Fruit fly (Drosophila melanogaster) whole organism, embryonic: Measurements from ENCODE around the gene CG5846.

Source experiments
- Abd-B ChIP-seq: fragments of 200-800 bp; sonication (Bioruptor generic); optimal IDR thresholded peaks from 2 replicates; lab custom pipeline; 2018; ENCODE audit warnings: missing biosample characterization, mild to moderate bottlenecking, missing genetic modification characterization, moderate library complexity
- Antp ChIP-seq: fragments of 200-800 bp; sonication (Bioruptor generic); optimal IDR thresholded peaks from 3 replicates; lab custom pipeline; 2016; ENCODE audit warnings: missing biosample characterization, missing genetic modification characterization
- Atf-2 ChIP-seq: fragments of 200-800 bp; sonication (Bioruptor generic); optimal IDR thresholded peaks from 2 replicates; lab custom pipeline; 2016; ENCODE audit warnings: missing biosample characterization, missing genetic modification characterization
- Bdp1 ChIP-seq: fragments of 200-800 bp; sonication (Bioruptor generic); optimal IDR thresholded peaks from 3 replicates; lab custom pipeline; 2016; ENCODE audit warnings: missing biosample characterization, missing genetic modification characterization
- Blimp-1 ChIP-seq: fragments of 200-800 bp; sonication (Bioruptor generic); optimal IDR thresholded peaks from 3 replicates; lab custom pipeline; 2018; ENCODE audit warnings: missing biosample characterization, missing genetic modification characterization, mild to moderate bottlenecking, moderate library complexity, missing genetic modification reagents
- CG12071 ChIP-seq: fragments of 200-800 bp; sonication (Bioruptor generic); optimal IDR thresholded peaks from 3 replicates; lab custom pipeline; 2018; ENCODE audit warnings: missing biosample characterization, mild to moderate bottlenecking, missing genetic modification characterization
- CG12104 ChIP-seq: fragments of 200-800 bp; sonication (Bioruptor generic); optimal IDR thresholded peaks from 3 replicates; lab custom pipeline; 2016; ENCODE audit warnings: missing biosample characterization, missing genetic modification characterization
- CG12659 ChIP-seq: fragments of 200-800 bp; sonication (Bioruptor generic); optimal IDR thresholded peaks from 3 replicates; lab custom pipeline; 2017; ENCODE audit warnings: mild to moderate bottlenecking, missing biosample characterization, missing genetic modification reagents, missing genetic modification characterization
- CG15479 ChIP-seq: fragments of 200-800 bp; sonication (Bioruptor generic); optimal IDR thresholded peaks from 3 replicates; lab custom pipeline; 2019; ENCODE audit warnings: missing biosample characterization, mild to moderate bottlenecking, missing genetic modification characterization, moderate library complexity
- CG15514 ChIP-seq: fragments of 200-800 bp; sonication (Bioruptor generic); optimal IDR thresholded peaks from 3 replicates; lab custom pipeline; 2017; ENCODE audit warnings: missing biosample characterization, missing genetic modification characterization, mild to moderate bottlenecking, moderate library complexity, missing genetic modification reagents
- CG16815 ChIP-seq: fragments of 200-800 bp; sonication (Bioruptor generic); optimal IDR thresholded peaks from 3 replicates; lab custom pipeline; 2017; ENCODE audit warnings: missing biosample characterization, mild to moderate bottlenecking, missing genetic modification characterization
- CG17385 ChIP-seq: fragments of 200-800 bp; sonication (Bioruptor generic); optimal IDR thresholded peaks from 3 replicates; lab custom pipeline; 2018; ENCODE audit warnings: missing biosample characterization, mild to moderate bottlenecking, missing genetic modification characterization
- CG18262 ChIP-seq: fragments of 200-800 bp; optimal IDR thresholded peaks from 3 replicates; lab custom pipeline; 2019; ENCODE audit warnings: missing biosample characterization, mild to moderate bottlenecking, missing genetic modification characterization, moderate library complexity
- CG18599 ChIP-seq: fragments of 200-800 bp; sonication (Bioruptor generic); optimal IDR thresholded peaks from 3 replicates; lab custom pipeline; 2017; ENCODE audit warnings: missing biosample characterization, missing genetic modification characterization, mild to moderate bottlenecking, moderate library complexity, missing genetic modification reagents
- CG2120 ChIP-seq: fragments of 200-800 bp; sonication (Bioruptor generic); optimal IDR thresholded peaks from 3 replicates; lab custom pipeline; 2016; ENCODE audit warnings: missing biosample characterization, missing genetic modification characterization
- CG31441 ChIP-seq: fragments of 200-800 bp; sonication (Bioruptor generic); IDR thresholded peaks from 2 replicates; pipeline ENCODE4 v1.3.6; 2022; ENCODE audit warnings: missing biosample characterization, missing genetic modification characterization
- CG34422 ChIP-seq: fragments of 200-800 bp; sonication (Bioruptor generic); IDR thresholded peaks from 3 replicates; pipeline ENCODE4 v1.3.6; 2022; ENCODE audit warnings: missing biosample characterization, missing genetic modification characterization
- CG4820 ChIP-seq: fragments of 200-800 bp; sonication (Bioruptor generic); optimal IDR thresholded peaks from 3 replicates; lab custom pipeline; 2016; ENCODE audit warnings: missing biosample characterization, missing genetic modification characterization
- CG6254 ChIP-seq: fragments of 200-800 bp; sonication (Bioruptor generic); optimal IDR thresholded peaks from 3 replicates; lab custom pipeline; 2017; ENCODE audit warnings: mild to moderate bottlenecking, missing biosample characterization, missing genetic modification reagents, missing genetic modification characterization
- CG8924 ChIP-seq: fragments of 200-800 bp; optimal IDR thresholded peaks from 3 replicates; lab custom pipeline; 2019; ENCODE audit warnings: missing biosample characterization, mild to moderate bottlenecking, missing genetic modification characterization, moderate library complexity
- CG9817 ChIP-seq: fragments of 200-800 bp; sonication (Bioruptor generic); optimal IDR thresholded peaks from 2 replicates; lab custom pipeline; 2018; ENCODE audit warnings: missing biosample characterization, mild to moderate bottlenecking, missing genetic modification characterization, moderate library complexity
- Hr51 ChIP-seq, 2 experiments: fragments of 200-800 bp; sonication (Bioruptor generic); optimal IDR thresholded peaks; 2 replicates in 1 of 2; 3 replicates in 1 of 2; lab custom pipeline; 2016 to 2018; ENCODE audit warnings: missing biosample characterization in 2 of 2, missing genetic modification characterization in 2 of 2, mild to moderate bottlenecking in 1 of 2, moderate library complexity in 1 of 2
- Lpt ChIP-seq: fragments of >200 bp; optimal IDR thresholded peaks from 2 replicates; lab custom pipeline; 2018; ENCODE audit warnings: missing biosample characterization, missing genetic modification characterization
- MESR4 ChIP-seq: fragments of 200-800 bp; sonication (Bioruptor generic); optimal IDR thresholded peaks from 2 replicates; lab custom pipeline; 2018; ENCODE audit warnings: missing biosample characterization, mild to moderate bottlenecking, missing genetic modification characterization, moderate library complexity
- Med ChIP-seq: fragments of 200-800 bp; sonication (Bioruptor generic); peaks from one replicate; lab custom pipeline; 2016; ENCODE audit warnings: missing biosample characterization, missing genetic modification characterization, mild to moderate bottlenecking, inconsistent platforms, moderate library complexity
- NFAT ChIP-seq: fragments of 200-800 bp; sonication (Bioruptor generic); IDR thresholded peaks from 2 replicates; pipeline ENCODE4 v1.3.6; 2022; ENCODE audit warnings: missing biosample characterization, missing genetic modification characterization
- PHDP ChIP-seq: fragments of 200-800 bp; sonication (Bioruptor generic); optimal IDR thresholded peaks from 3 replicates; lab custom pipeline; 2018; ENCODE audit warnings: missing biosample characterization, mild to moderate bottlenecking, missing genetic modification characterization, moderate library complexity
- Sry-δ ChIP-seq: fragments of 200-800 bp; sonication (Bioruptor generic); optimal IDR thresholded peaks from 2 replicates; lab custom pipeline; 2016; ENCODE audit warnings: missing biosample characterization, missing genetic modification characterization
- Usf ChIP-seq: fragments of 200-800 bp; sonication (Bioruptor generic); optimal IDR thresholded peaks from 2 replicates; lab custom pipeline; 2017; ENCODE audit warnings: missing genotype, missing biosample characterization, missing genetic modification characterization
- Xbp1 ChIP-seq: fragments of 200-800 bp; sonication (Bioruptor generic); optimal IDR thresholded peaks from 3 replicates; lab custom pipeline; 2016; ENCODE audit warnings: missing biosample characterization, mild to moderate bottlenecking, missing genetic modification characterization
- YL-1 ChIP-seq: fragments of 200-800 bp; sonication (Bioruptor generic); optimal IDR thresholded peaks from 3 replicates; lab custom pipeline; 2017; ENCODE audit warnings: missing biosample characterization, mild to moderate bottlenecking, missing genetic modification characterization
- ara ChIP-seq: fragments of 200-800 bp; sonication (Bioruptor generic); IDR thresholded peaks from 2 replicates; pipeline ENCODE4 v1.3.6; 2022; ENCODE audit warnings: missing biosample characterization, missing genetic modification characterization
- cas ChIP-seq: fragments of 200-800 bp; sonication (Bioruptor generic); IDR thresholded peaks from 2 replicates; pipeline ENCODE4 v1.3.6; 2022; ENCODE audit warnings: missing biosample characterization, missing genetic modification characterization
- crc ChIP-seq: fragments of 200-800 bp; sonication (Bioruptor generic); optimal IDR thresholded peaks from 2 replicates; lab custom pipeline; 2016; ENCODE audit warnings: missing biosample characterization, missing genetic modification characterization
- cwo ChIP-seq: fragments of 200-800 bp; sonication (Bioruptor generic); optimal IDR thresholded peaks from 3 replicates; lab custom pipeline; 2017; ENCODE audit warnings: missing biosample characterization, missing genetic modification characterization, mild to moderate bottlenecking, moderate library complexity, missing genetic modification reagents
- da ChIP-seq: fragments of 200-800 bp; sonication (Bioruptor generic); optimal IDR thresholded peaks from 2 replicates; lab custom pipeline; 2016; ENCODE audit warnings: missing biosample characterization, missing genetic modification characterization
- dmrt99B ChIP-seq: fragments of 200-800 bp; sonication (Bioruptor generic); optimal IDR thresholded peaks from 2 replicates; lab custom pipeline; 2018; ENCODE audit warnings: missing biosample characterization, mild to moderate bottlenecking, missing genetic modification characterization, moderate library complexity
- ems ChIP-seq: fragments of 200-800 bp; sonication (Bioruptor generic); optimal IDR thresholded peaks from 3 replicates; lab custom pipeline; 2016; ENCODE audit warnings: missing biosample characterization, missing genetic modification characterization
- en ChIP-seq: fragments of 200-800 bp; sonication (Bioruptor generic); optimal IDR thresholded peaks from 2 replicates; lab custom pipeline; 2016; ENCODE audit warnings: missing biosample characterization, missing genetic modification characterization
- gcm ChIP-seq: fragments of 200-800 bp; sonication (Bioruptor generic); optimal IDR thresholded peaks from 2 replicates; lab custom pipeline; 2019; ENCODE audit warnings: missing biosample characterization, mild to moderate bottlenecking, missing genetic modification characterization, moderate library complexity
- klu ChIP-seq: fragments of 200-800 bp; sonication (Bioruptor generic); IDR thresholded peaks from 2 replicates; pipeline ENCODE4 v1.3.6; 2022; ENCODE audit warnings: missing biosample characterization, missing genetic modification characterization
- mam ChIP-seq: fragments of 200-800 bp; sonication (Bioruptor generic); optimal IDR thresholded peaks from 3 replicates; lab custom pipeline; 2016; ENCODE audit warnings: missing biosample characterization, missing genetic modification characterization
- mirr ChIP-seq: fragments of 200-800 bp; sonication (Bioruptor generic); optimal IDR thresholded peaks from 3 replicates; lab custom pipeline; 2018; ENCODE audit warnings: missing biosample characterization, mild to moderate bottlenecking, missing genetic modification characterization
- rib ChIP-seq: fragments of 200-800 bp; sonication (Bioruptor generic); IDR thresholded peaks from 2 replicates; pipeline ENCODE4 v1.3.6; 2022; ENCODE audit warnings: missing biosample characterization, missing genetic modification characterization
- slbo ChIP-seq: fragments of 200-800 bp; sonication (Bioruptor generic); IDR thresholded peaks from 2 replicates; pipeline ENCODE4 v1.3.6; 2022; ENCODE audit warnings: missing biosample characterization, missing genetic modification characterization
- ssp ChIP-seq: fragments of 200-800 bp; sonication (Bioruptor generic); IDR thresholded peaks from 2 replicates; pipeline ENCODE4 v1.3.6; 2022; ENCODE audit warnings: missing biosample characterization, missing genetic modification characterization
- tna ChIP-seq: fragments of 200-800 bp; sonication (Bioruptor generic); IDR thresholded peaks from 2 replicates; pipeline ENCODE4 v1.3.6; 2022; ENCODE audit warnings: missing biosample characterization, missing genetic modification characterization; ENCODE audit not compliant: partially characterized antibody
- zen2 ChIP-seq: fragments of 200-800 bp; sonication (Bioruptor generic); IDR thresholded peaks from 3 replicates; pipeline ENCODE4 v1.3.6; 2022; ENCODE audit warnings: missing biosample characterization, missing genetic modification characterization; ENCODE audit not compliant: partially characterized antibody
- zfh1 ChIP-seq: fragments of 200-800 bp; sonication (Bioruptor generic); IDR thresholded peaks from 3 replicates; pipeline ENCODE4 v1.3.6; 2022; ENCODE audit warnings: missing biosample characterization, missing genetic modification characterization

CG5846 gene

DNA sequence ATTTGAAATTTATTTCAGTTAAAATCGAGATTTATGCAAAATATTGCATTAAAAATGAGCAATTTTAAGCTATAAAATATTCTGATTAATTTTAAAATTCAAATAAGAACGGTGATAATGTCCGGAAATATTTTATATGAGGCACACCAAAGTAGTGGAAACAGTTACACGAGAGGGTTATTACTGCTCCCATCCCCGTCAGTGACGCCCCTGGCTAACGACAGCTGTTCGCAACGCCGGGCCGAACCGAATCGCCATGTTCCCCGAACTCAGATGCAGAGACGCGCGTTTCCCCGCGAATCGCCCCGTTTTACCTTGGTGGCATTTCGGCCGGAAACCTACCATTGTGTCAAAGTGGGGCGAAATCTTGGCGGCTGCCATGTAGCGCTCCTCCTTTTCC lies 45.3 kb downstream of the CG5846 start (continued):
- TF ChIP-seq mam: peak; percentile 38
- peak; percentile 35 for TF ChIP-seq Antp (GFP tag; lab: Kevin White, UChicago)
- TF ChIP-seq zfh1 (GFP tag; lab: Robert Waterston, UW): peak; percentile 58; the same call in 2 of the 3 replicates
- peak; percentile 62; the same call in 1 of the 3 replicates for TF ChIP-seq CG34422 (GFP tag; lab: Robert Waterston, UW)
- peak; percentile 44 for TF ChIP-seq crc (GFP tag; lab: Kevin White, UChicago)
- peak; percentile 39 for TF ChIP-seq Xbp1 (GFP tag; lab: Kevin White, UChicago)
- TF ChIP-seq CG17385 (GFP tag; lab: Kevin White, UChicago): no peak
- peak; percentile 24 for TF ChIP-seq ara
- no peak for TF ChIP-seq CG15479 (GFP tag; lab: Kevin White, UChicago)

DNA sequence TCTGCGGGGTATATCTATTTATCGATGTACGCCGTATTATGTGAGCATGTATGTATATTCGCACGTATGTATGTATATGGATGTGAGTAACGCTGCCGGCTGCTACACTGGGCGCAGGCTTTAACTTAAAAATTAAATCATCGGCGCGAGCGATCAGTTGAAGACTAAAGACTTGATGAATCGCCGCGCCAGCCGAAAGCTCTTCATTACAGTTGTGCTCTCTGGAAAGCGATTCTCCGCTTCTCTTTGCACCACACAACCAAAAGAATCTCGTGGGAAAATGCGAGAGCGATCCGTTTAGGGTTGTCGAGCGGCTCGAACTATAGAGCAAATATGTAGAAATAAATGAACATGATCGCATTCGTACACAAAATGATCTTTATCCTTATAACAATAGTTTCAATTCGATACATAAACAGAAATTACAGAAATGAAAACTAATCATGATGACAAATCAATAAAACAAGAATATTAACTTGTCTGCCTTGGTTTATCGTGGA lies 48.5 kb downstream of the CG5846 start, which contains the start of gene CG13124:
Gene CG13124, minus strand, starts transcription at position 166 of the 500 bp plus-strand sequence.
- TF ChIP-seq PHDP (tag; lab: Kevin White, UChicago) (peak; percentile 50), ssp (no peak), YL-1 (GFP tag; lab: Kevin White, UChicago) (no peak), CG12659 (peak; percentile 20), NFAT (GFP tag; lab: Robert Waterston, UW) (peak; percentile 25; the same call in 1 of the 2 replicates), MESR4 (GFP tag; lab: Kevin White, UChicago) (peak; percentile 5), Lpt (no peak), CG18599 (GFP tag; lab: Kevin White, UChicago) (peak; percentile 43), CG12104 (no peak), ems (GFP tag; lab: Kevin White, UChicago) (no peak), CG8924 (tag; lab: Kevin White, UChicago) (peak; percentile 17), zen2 (GFP tag; lab: Robert Waterston, UW) (no peak), da (GFP tag; lab: Kevin White, UChicago) (no peak), CG15514 (GFP tag; lab: Kevin White, UChicago) (peak; percentile 43), Med (peak; percentile 34), crc (GFP tag; lab: Kevin White, UChicago) (no peak), Sry-δ (no peak), Bdp1 (no peak), cwo (no peak), tna (GFP tag; lab: Robert Waterston, UW) (0 out of 2 replicates have a peak, but pooled peaks have one; percentile 8), en (no peak), gcm (no peak), CG6254 (GFP tag; lab: Kevin White, UChicago) (no peak), mirr (GFP tag; lab: Kevin White, UChicago) (peak; percentile 57), Usf (GFP tag; lab: Kevin White, UChicago) (no peak), CG12071 (GFP tag; lab: Kevin White, UChicago) (peak; percentile 38), Abd-B (no peak), rib (GFP tag; lab: Robert Waterston, UW) (peak; percentile 56; the same call in 1 of the 2 replicates), Atf-2 (GFP tag; lab: Kevin White, UChicago) (no peak), CG4820 (no peak), CG31441 (no peak), cas (GFP tag; lab: Robert Waterston, UW) (no peak), slbo (peak; percentile 49; the same call in 1 of the 2 replicates), klu (GFP tag; lab: Robert Waterston, UW) (no peak), CG2120 (GFP tag; lab: Kevin White, UChicago) (peak; percentile 46), Hr51 (GFP tag; optimal IDR thresholded peaks at IDR 0.05; lab: Kevin White, UChicago) (peak in 1 of 2 experiments; percentile 27), Blimp-1 (no peak), CG9817 (no peak), CG16815 (GFP tag; lab: Kevin White, UChicago) (no peak), dmrt99B (tag; lab: Kevin White, UChicago) (peak; percentile 11), CG18262 (tag; lab: Kevin White, UChicago) (no peak)
